Worm (Caenorhabditis elegans): ENCODE results near the gene hrg-9.

DNA sequence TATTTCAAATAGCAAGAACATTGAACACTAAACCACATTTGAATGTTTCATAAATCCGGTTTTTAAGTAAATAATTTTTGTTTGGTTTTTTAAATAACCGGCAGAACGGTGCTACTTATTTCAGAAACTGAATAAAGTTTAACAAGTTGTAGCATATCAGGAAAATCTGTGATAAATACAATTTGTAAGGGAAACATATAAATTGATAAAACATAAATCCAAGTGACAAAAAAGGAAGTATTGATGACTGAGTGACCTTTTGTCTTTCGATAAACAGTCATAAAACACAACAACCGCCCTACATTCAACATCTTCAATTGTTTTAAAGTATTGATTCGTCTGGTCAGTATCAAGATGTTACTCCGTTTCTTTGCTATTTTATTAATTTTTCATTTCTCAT lies 32.1 kb upstream of the hrg-9 start, which contains the start of gene far-5:
- TF ChIP-seq nhr-42 (GFP tag; IDR thresholded peaks at IDR 0.05) (no peak), spr-1 (tag; optimal IDR thresholded peaks at IDR 0.05) (no peak), nhr-111 (GFP tag; optimal IDR thresholded peaks at IDR 0.05) (no peak), nhr-28 (tag; optimal IDR thresholded peaks at IDR 0.05) (peak; percentile 3), R02D3.7 (tag; optimal IDR thresholded peaks at IDR 0.05) (no peak), rbr-2 (tag; optimal IDR thresholded peaks at IDR 0.05) (no peak), nhr-77 (tag; optimal IDR thresholded peaks at IDR 0.05) (no peak)
